Fruit fly (Drosophila melanogaster) whole organism, embryonic: ENCODE measurements around the gene CG4613.
A peak's percentile ranks its signal among the peaks of the same experiment; 100 is the strongest.

Experiments
- CG2129 ChIP-seq: fragments of 200-800 bp; sonication (Bioruptor generic); IDR thresholded peaks from 2 replicates; pipeline ENCODE4 v1.3.6; 2022; ENCODE audit warnings: missing biosample characterization, missing genetic modification characterization; ENCODE audit not compliant: partially characterized antibody
- CG7786 ChIP-seq: fragments of 200-800 bp; sonication (Bioruptor generic); optimal IDR thresholded peaks from 2 replicates; lab custom pipeline; 2016; ENCODE audit warnings: missing biosample characterization, missing genetic modification characterization
- E2f2 ChIP-seq: fragments of 200-800 bp; sonication (Bioruptor generic); IDR thresholded peaks from 2 replicates; pipeline ENCODE4 v1.3.6; 2022; ENCODE audit warnings: missing biosample characterization, missing genetic modification characterization
- Gug ChIP-seq: fragments of 200-800 bp; sonication (Bioruptor generic); IDR thresholded peaks from 4 replicates; pipeline ENCODE4 v1.3.6; 2022; ENCODE audit warnings: missing biosample characterization, missing genetic modification characterization
- NC2α ChIP-seq: fragments of 200-800 bp; sonication (Bioruptor generic); optimal IDR thresholded peaks from 2 replicates; lab custom pipeline; 2016; ENCODE audit warnings: missing biosample characterization, missing genetic modification characterization
- cg ChIP-seq: fragments of 200-800 bp; sonication (Bioruptor generic); optimal IDR thresholded peaks from 3 replicates; lab custom pipeline; 2019; ENCODE audit warnings: missing biosample characterization, mild to moderate bottlenecking, missing genetic modification characterization, moderate library complexity
- eyg ChIP-seq: fragments of 200-800 bp; sonication (Bioruptor generic); optimal IDR thresholded peaks from 3 replicates; lab custom pipeline; 2016; ENCODE audit warnings: missing biosample characterization, missing genetic modification characterization
- nerfin-2 ChIP-seq: fragments of 200-800 bp; sonication (Bioruptor generic); IDR thresholded peaks from 2 replicates; pipeline ENCODE4 v1.3.6; 2022; ENCODE audit warnings: missing biosample characterization, missing genetic modification characterization; ENCODE audit not compliant: partially characterized antibody
- unc-4 ChIP-seq: fragments of 200-800 bp; sonication (Bioruptor generic); IDR thresholded peaks from 2 replicates; pipeline ENCODE4 v1.3.6; 2022; ENCODE audit warnings: missing biosample characterization, missing genetic modification characterization; ENCODE audit not compliant: partially characterized antibody

DNA sequence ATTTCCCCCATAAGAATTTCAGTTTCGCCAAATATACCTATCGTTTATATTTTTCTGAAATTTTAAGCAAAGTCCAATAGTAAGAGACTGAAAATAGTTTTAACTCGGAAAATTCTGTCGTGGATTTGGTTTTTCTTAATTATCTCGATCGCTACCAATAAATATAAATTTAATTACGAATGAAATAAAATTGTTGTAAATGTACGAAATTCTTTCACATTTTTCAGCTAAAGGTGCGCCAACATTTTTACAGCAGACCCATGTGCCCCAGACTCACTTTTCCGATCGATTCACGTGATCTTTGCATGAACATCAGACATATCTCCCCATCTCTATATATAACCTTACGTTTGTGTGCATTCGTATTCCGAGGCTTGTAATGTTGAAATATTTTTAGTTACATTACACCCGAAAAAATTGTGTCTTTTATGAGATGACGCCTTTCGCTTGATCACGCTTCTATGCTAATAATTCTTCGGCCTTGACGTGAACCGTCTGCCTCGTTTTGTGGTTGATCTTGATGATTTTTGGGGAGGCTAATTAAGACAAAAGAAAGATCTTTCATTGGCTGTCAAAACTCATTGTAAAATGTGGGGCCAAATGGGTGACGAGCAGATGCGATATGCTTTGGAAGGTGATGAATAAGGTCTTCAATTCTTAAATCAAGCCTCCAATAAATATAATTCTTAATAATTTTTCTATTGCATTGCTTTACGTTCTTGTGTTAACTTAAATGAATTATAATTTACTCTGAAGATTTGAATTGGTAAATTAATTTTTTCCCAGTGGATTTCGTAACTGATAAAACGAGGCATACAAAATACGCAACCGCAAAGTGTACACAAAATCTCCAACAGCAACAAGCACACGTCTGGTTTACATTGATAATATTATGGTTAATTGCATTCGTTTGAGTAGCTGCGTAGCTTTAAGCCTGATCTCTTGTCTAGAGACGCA lies 23.8 kb upstream of the CG4613 start:
- TF ChIP-seq nerfin-2 (GFP tag; lab: Robert Waterston, UW): peak; percentile 16; the same call in 1 of the 2 replicates
- TF ChIP-seq unc-4 (GFP tag; lab: Robert Waterston, UW): no peak
- no peak for TF ChIP-seq CG7786 (GFP tag; lab: Kevin White, UChicago)
- no peak for TF ChIP-seq NC2α (GFP tag; lab: Kevin White, UChicago)
- TF ChIP-seq E2f2: peak; percentile 19; the same call in 1 of the 2 replicates
- TF ChIP-seq CG2129 (GFP tag; lab: Robert Waterston, UW): no peak
- TF ChIP-seq eyg (GFP tag; lab: Kevin White, UChicago): no peak
- no peak; the same call in 3 of the 4 replicates for TF ChIP-seq Gug
- TF ChIP-seq cg: no peak
